Fruit fly (Drosophila melanogaster) Kc167 (cell line): ENCODE results near the gene CG13012.

Source experiments
- Myc ChIP-seq: fragments of >200 bp; optimal IDR thresholded peaks from 2 replicates; lab custom pipeline; 2017; ENCODE audit warnings: missing external identifiers
- Sin3A ChIP-seq: fragments of >200 bp; optimal IDR thresholded peaks from 2 replicates; lab custom pipeline; 2018; ENCODE audit warnings: missing external identifiers
- h ChIP-seq: fragments of >200 bp; optimal IDR thresholded peaks from 3 replicates; lab custom pipeline; 2018; ENCODE audit warnings: missing external identifiers
- insv ChIP-seq: fragments of >200 bp; optimal IDR thresholded peaks from 3 replicates; lab custom pipeline; 2018; ENCODE audit warnings: missing external identifiers
- psq ChIP-seq: fragments of >200 bp; optimal IDR thresholded peaks from 2 replicates; lab custom pipeline; 2017; ENCODE audit warnings: missing external identifiers
- ttk ChIP-seq: sonication (Bioruptor generic); optimal IDR thresholded peaks from 2 replicates; lab custom pipeline; 2017; ENCODE audit warnings: missing external identifiers

dm6 chrX:16690499-16690898, 13.9 kb upstream of the CG13012 start:
- no peak for TF ChIP-seq insv (lab: Kevin White, UChicago)
- no peak for TF ChIP-seq h (lab: Kevin White, UChicago)
- TF ChIP-seq Sin3A (lab: Kevin White, UChicago), result no peak
- no peak for TF ChIP-seq Myc
- no peak for TF ChIP-seq psq
- TF ChIP-seq ttk (lab: Kevin White, UChicago), result no peak
